Worm (Caenorhabditis elegans) whole organism, early embryonic: Measurements from ENCODE around the gene C13A10.1.

Experiments
- aly-1 ChIP-seq: sonication (generic microtip); optimal IDR thresholded peaks from 2 replicates; lab custom pipeline; 2016; ENCODE audit warnings: missing genetic modification characterization, missing compliant biosample characterization
- ama-1 ChIP-seq: fragments of 150-350 bp; optimal IDR thresholded peaks from 2 replicates; lab custom pipeline; 2014
- ceh-13 ChIP-seq: fragments of 200-800 bp; sonication (Bioruptor generic); optimal IDR thresholded peaks from 2 replicates; lab custom pipeline; 2018; ENCODE audit warnings: mild to moderate bottlenecking, missing genetic modification characterization, missing compliant biosample characterization
- ets-7 ChIP-seq: sonication (generic microtip); optimal IDR thresholded peaks from 2 replicates; lab custom pipeline; 2016; ENCODE audit warnings: missing genotype, missing genetic modification characterization, missing compliant biosample characterization
- flt-1 ChIP-seq: fragments of 200-800 bp; sonication (Bioruptor generic); IDR thresholded peaks from 2 replicates; pipeline ENCODE4 v1.3.6; 2022; ENCODE audit warnings: missing genetic modification characterization, missing compliant biosample characterization
- hmbx-1 ChIP-seq: sonication (generic microtip); optimal IDR thresholded peaks from 2 replicates; lab custom pipeline; 2016; ENCODE audit warnings: mild to moderate bottlenecking, missing genetic modification characterization, missing compliant biosample characterization
- hmg-4 ChIP-seq: fragments of 200-800 bp; sonication (Bioruptor generic); optimal IDR thresholded peaks from 2 replicates; lab custom pipeline; 2018; ENCODE audit warnings: mild to moderate bottlenecking, missing genetic modification characterization, missing compliant biosample characterization
- pes-1 ChIP-seq: fragments of 200-800 bp; sonication (Bioruptor generic); IDR thresholded peaks from 2 replicates; pipeline ENCODE4 v1.3.6; 2022; ENCODE audit warnings: missing genetic modification reagents, missing genetic modification characterization, missing compliant biosample characterization
- sea-1 ChIP-seq: fragments of 200-800 bp; sonication (Bioruptor generic); conservative IDR thresholded peaks from 2 replicates; pipeline ENCODE4 v1.3.6; 2022; ENCODE audit warnings: missing genetic modification characterization, missing compliant biosample characterization
- tra-4 ChIP-seq: sonication (generic microtip); optimal IDR thresholded peaks from 2 replicates; lab custom pipeline; 2017; ENCODE audit warnings: missing genetic modification characterization, missing compliant biosample characterization

- no peak for TF ChIP-seq ama-1 (lab: Kevin White, UChicago)
- TF ChIP-seq hmbx-1 (tag; lab: Kevin White, UChicago) = no peak
- no peak for TF ChIP-seq flt-1 (GFP tag; lab: Robert Waterston, UW)
- no peak for TF ChIP-seq aly-1 (tag; lab: Kevin White, UChicago)
- TF ChIP-seq ceh-13 (GFP tag; lab: Kevin White, UChicago) = no peak
- TF ChIP-seq hmg-4 (GFP tag; lab: Kevin White, UChicago) = no peak
- TF ChIP-seq ets-7 (tag; lab: Kevin White, UChicago) = no peak
- no peak for TF ChIP-seq sea-1 (GFP tag; lab: Robert Waterston, UW)
- TF ChIP-seq tra-4 (tag; lab: Kevin White, UChicago) = no peak
- TF ChIP-seq pes-1 (GFP tag; lab: Robert Waterston, UW) = no peak
Measured at ce11 chrII:1397703-1398102, 42.3 kb upstream of the C13A10.1 start, which contains the start of gene F54D12.8.
